Worm (Caenorhabditis elegans) whole organism, L2 larva: ENCODE data around the gene F15G9.1.

Source experiments
- aly-2 ChIP-seq: fragments of 150-350 bp; optimal IDR thresholded peaks from 2 replicates; lab custom pipeline; 2014; ENCODE audit warnings: missing biosample characterization, missing genetic modification characterization
- ama-1 ChIP-seq: fragments of 150-350 bp; optimal IDR thresholded peaks from 2 replicates; lab custom pipeline; 2018; ENCODE audit warnings: inconsistent platforms
- elt-1 ChIP-seq: fragments of 150-350 bp; optimal IDR thresholded peaks from 2 replicates; lab custom pipeline; 2014; ENCODE audit warnings: missing biosample characterization, missing genetic modification characterization
- lin-13 ChIP-seq: fragments of 150-350 bp; optimal IDR thresholded peaks from 2 replicates; lab custom pipeline; 2014; ENCODE audit warnings: missing biosample characterization, missing genetic modification reagents, missing genetic modification characterization
- mab-5 ChIP-seq: fragments of 150-350 bp; optimal IDR thresholded peaks from 2 replicates; lab custom pipeline; 2014; ENCODE audit warnings: missing biosample characterization, missing genetic modification characterization
- nhr-237 ChIP-seq: fragments of 150-350 bp; optimal IDR thresholded peaks from 2 replicates; lab custom pipeline; 2014; ENCODE audit warnings: missing biosample characterization, missing genetic modification characterization
- nhr-25 ChIP-seq: fragments of 150-350 bp; sonication (generic microtip); optimal IDR thresholded peaks from 3 replicates; lab custom pipeline; 2014; ENCODE audit warnings: missing biosample characterization, missing genetic modification characterization
- snpc-4 ChIP-seq: fragments of 150-350 bp; optimal IDR thresholded peaks from 2 replicates; lab custom pipeline; 2014; ENCODE audit warnings: missing biosample characterization, missing genetic modification characterization
- unc-39 ChIP-seq: fragments of 150-350 bp; optimal IDR thresholded peaks from 2 replicates; lab custom pipeline; 2014; ENCODE audit warnings: missing biosample characterization, missing genetic modification characterization
- unc-62 ChIP-seq: fragments of 150-350 bp; optimal IDR thresholded peaks from 2 replicates; lab custom pipeline; 2014; ENCODE audit warnings: missing biosample characterization, missing genetic modification reagents, missing genetic modification characterization

DNA sequence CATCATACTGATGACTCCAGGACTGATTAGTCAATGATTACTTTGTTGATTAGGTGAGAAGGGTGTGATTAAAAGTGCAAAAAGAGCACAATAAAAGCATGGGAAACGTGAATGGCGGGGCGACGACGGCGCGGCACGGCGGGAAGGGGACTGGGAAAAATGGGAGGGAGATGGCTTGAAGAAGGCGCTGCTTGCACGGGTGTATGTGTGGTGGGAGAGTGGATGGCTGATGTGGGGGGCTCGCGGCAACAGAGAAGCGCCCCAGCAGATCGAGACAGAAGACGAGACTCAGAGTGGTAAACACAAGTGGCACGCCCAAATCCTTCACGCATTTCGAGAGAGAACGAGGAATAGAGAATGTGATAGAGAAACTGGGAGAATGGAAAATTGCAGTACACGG, 31.5 kb downstream of the F15G9.1 start, which contains the start of gene F15G9.5:
- TF ChIP-seq elt-1 (tag; lab: Kevin White, UChicago): no peak
- TF ChIP-seq nhr-25 (tag; lab: Kevin White, UChicago): no peak
- TF ChIP-seq ama-1 (lab: Kevin White, UChicago): no peak
- TF ChIP-seq lin-13 (GFP tag; lab: Kevin White, UChicago): no peak
- no peak for TF ChIP-seq nhr-237 (tag; lab: Kevin White, UChicago)
- TF ChIP-seq snpc-4 (tag; lab: Kevin White, UChicago): no peak
- TF ChIP-seq unc-62: no peak
- TF ChIP-seq mab-5 (tag; lab: Kevin White, UChicago): no peak
- TF ChIP-seq aly-2: no peak
- TF ChIP-seq unc-39 (tag; lab: Kevin White, UChicago): no peak
